Fruit fly (Drosophila melanogaster) whole organism, prepupa: ENCODE results near the gene p53.
A peak's percentile ranks its signal among the peaks of the same experiment; 100 is the strongest.

Source experiments
- Blimp-1 ChIP-seq: fragments of 200-800 bp; sonication (Bioruptor generic); optimal IDR thresholded peaks from 3 replicates; lab custom pipeline; 2017; ENCODE audit warnings: missing biosample characterization, missing genetic modification characterization, mild to moderate bottlenecking, moderate library complexity, missing genetic modification reagents
- CG10631 ChIP-seq: fragments of 200-800 bp; sonication (Bioruptor generic); optimal IDR thresholded peaks from 2 replicates; lab custom pipeline; 2016; ENCODE audit warnings: missing biosample characterization, missing genetic modification characterization
- CG10669 ChIP-seq: fragments of 200-800 bp; sonication (Bioruptor generic); optimal IDR thresholded peaks from 3 replicates; lab custom pipeline; 2018; ENCODE audit warnings: missing biosample characterization, mild to moderate bottlenecking, missing genetic modification characterization, moderate library complexity
- CG11762 ChIP-seq: fragments of 200-800 bp; sonication (Bioruptor generic); optimal IDR thresholded peaks from 3 replicates; lab custom pipeline; 2016; ENCODE audit warnings: missing biosample characterization, missing genetic modification characterization; ENCODE audit not compliant: insufficient read depth
- CG15336 ChIP-seq: fragments of 200-800 bp; sonication (Bioruptor generic); IDR thresholded peaks from 2 replicates; pipeline ENCODE4 v1.3.6; 2022; ENCODE audit warnings: missing biosample characterization, missing genetic modification characterization
- CG16779 ChIP-seq: fragments of 200-800 bp; sonication (Bioruptor generic); optimal IDR thresholded peaks from 3 replicates; lab custom pipeline; 2017; ENCODE audit warnings: missing biosample characterization, mild to moderate bottlenecking, missing genetic modification characterization
- CG3032 ChIP-seq: fragments of 200-800 bp; optimal IDR thresholded peaks from 2 replicates; lab custom pipeline; 2019; ENCODE audit warnings: missing biosample characterization, mild to moderate bottlenecking, missing genetic modification characterization, moderate library complexity
- CG31627 ChIP-seq: fragments of 200-800 bp; sonication (Bioruptor generic); optimal IDR thresholded peaks from 3 replicates; lab custom pipeline; 2016; ENCODE audit warnings: missing biosample characterization, missing genetic modification characterization
- CG32006 ChIP-seq: fragments of 200-800 bp; sonication (Bioruptor generic); optimal IDR thresholded peaks from 3 replicates; lab custom pipeline; 2017; ENCODE audit warnings: missing biosample characterization, mild to moderate bottlenecking, missing genetic modification characterization
- CG4318 ChIP-seq: fragments of 200-800 bp; sonication (Bioruptor generic); optimal IDR thresholded peaks from 3 replicates; lab custom pipeline; 2017; ENCODE audit warnings: missing biosample characterization, mild to moderate bottlenecking, missing genetic modification characterization
- CG6163 ChIP-seq: fragments of 200-800 bp; sonication (Bioruptor generic); IDR thresholded peaks from 3 replicates; pipeline ENCODE4 v1.3.6; 2022; ENCODE audit warnings: missing biosample characterization, missing genetic modification characterization
- CG6854 ChIP-seq: fragments of 200-800 bp; sonication (Bioruptor generic); optimal IDR thresholded peaks from 2 replicates; lab custom pipeline; 2017; ENCODE audit warnings: missing biosample characterization, mild to moderate bottlenecking, missing genetic modification characterization
- CG7368 ChIP-seq: fragments of 200-800 bp; sonication (Bioruptor generic); optimal IDR thresholded peaks from 3 replicates; lab custom pipeline; 2016; ENCODE audit warnings: missing biosample characterization, missing genetic modification characterization
- CG8119 ChIP-seq: fragments of 200-800 bp; sonication (Bioruptor generic); IDR thresholded peaks from 3 replicates; pipeline ENCODE4 v1.3.6; 2022; ENCODE audit warnings: missing biosample characterization, missing genetic modification characterization
- CG8632 ChIP-seq: fragments of 200-800 bp; sonication (Bioruptor generic); optimal IDR thresholded peaks from 3 replicates; lab custom pipeline; 2016; ENCODE audit warnings: missing biosample characterization, missing genetic modification characterization
- CG9139 ChIP-seq: fragments of 200-800 bp; sonication (Bioruptor generic); optimal IDR thresholded peaks from 3 replicates; lab custom pipeline; 2017; ENCODE audit warnings: missing biosample characterization, mild to moderate bottlenecking, missing genetic modification characterization
- Eip78C ChIP-seq: fragments of 200-800 bp; sonication (Bioruptor generic); peaks from one replicate; lab custom pipeline; 2016; ENCODE audit warnings: missing biosample characterization, missing genetic modification characterization
- Eip93F ChIP-seq: fragments of 200-800 bp; sonication (Bioruptor generic); optimal IDR thresholded peaks from 2 replicates; lab custom pipeline; 2016; ENCODE audit warnings: missing biosample characterization, mild to moderate bottlenecking, missing genetic modification characterization
- Ets21C ChIP-seq: fragments of 200-800 bp; sonication (Bioruptor generic); optimal IDR thresholded peaks from 3 replicates; lab custom pipeline; 2016; ENCODE audit warnings: missing biosample characterization, missing genetic modification characterization
- Gug ChIP-seq: fragments of 200-800 bp; sonication (Bioruptor generic); IDR thresholded peaks from 2 replicates; pipeline ENCODE4 v1.3.6; 2022; ENCODE audit warnings: missing biosample characterization, missing genetic modification characterization
- Hr39 ChIP-seq: fragments of 200-800 bp; sonication (Bioruptor generic); optimal IDR thresholded peaks from 2 replicates; lab custom pipeline; 2016; ENCODE audit warnings: missing biosample characterization, missing genetic modification characterization
- Hr4 ChIP-seq: fragments of 200-800 bp; sonication (Bioruptor generic); optimal IDR thresholded peaks from 3 replicates; lab custom pipeline; 2016; ENCODE audit warnings: missing biosample characterization, missing genetic modification characterization
- Lpt ChIP-seq: fragments of 200-800 bp; sonication (Bioruptor generic); optimal IDR thresholded peaks from 3 replicates; lab custom pipeline; 2016; ENCODE audit warnings: missing biosample characterization, missing genetic modification characterization
- Met ChIP-seq: fragments of 200-800 bp; sonication (Bioruptor generic); optimal IDR thresholded peaks from 3 replicates; lab custom pipeline; 2016; ENCODE audit warnings: missing biosample characterization, missing genetic modification characterization
- OdsH ChIP-seq: fragments of 200-800 bp; sonication (Bioruptor generic); optimal IDR thresholded peaks from 3 replicates; lab custom pipeline; 2016; ENCODE audit warnings: missing biosample characterization, missing genetic modification characterization
- Smox ChIP-seq: fragments of 200-800 bp; sonication (Bioruptor generic); optimal IDR thresholded peaks from 3 replicates; lab custom pipeline; 2016; ENCODE audit warnings: missing biosample characterization, missing genetic modification characterization
- Sox102F ChIP-seq: fragments of 200-800 bp; sonication (Bioruptor generic); optimal IDR thresholded peaks from 2 replicates; lab custom pipeline; 2016; ENCODE audit warnings: missing biosample characterization, mild to moderate bottlenecking, missing genetic modification characterization
- Sox14 ChIP-seq: fragments of 200-800 bp; sonication (Bioruptor generic); optimal IDR thresholded peaks from 3 replicates; lab custom pipeline; 2016; ENCODE audit warnings: missing biosample characterization, missing genetic modification characterization
- Sox15 ChIP-seq: fragments of 200-800 bp; sonication (Bioruptor generic); optimal IDR thresholded peaks from 3 replicates; lab custom pipeline; 2016; ENCODE audit warnings: missing biosample characterization, missing genetic modification characterization
- achi ChIP-seq: fragments of 200-800 bp; sonication (Bioruptor generic); optimal IDR thresholded peaks from 3 replicates; lab custom pipeline; 2016; ENCODE audit warnings: missing biosample characterization, missing genetic modification characterization
- acj6 ChIP-seq: fragments of 200-800 bp; sonication (Bioruptor generic); optimal IDR thresholded peaks from 3 replicates; lab custom pipeline; 2016; ENCODE audit warnings: missing biosample characterization, missing genetic modification characterization
- cyc ChIP-seq: fragments of 200-800 bp; sonication (Bioruptor generic); optimal IDR thresholded peaks from 3 replicates; lab custom pipeline; 2016; ENCODE audit warnings: missing biosample characterization, missing genetic modification characterization
- dac ChIP-seq: fragments of 200-800 bp; sonication (Bioruptor generic); optimal IDR thresholded peaks from 2 replicates; lab custom pipeline; 2017; ENCODE audit warnings: missing biosample characterization, mild to moderate bottlenecking, missing genetic modification characterization
- dsx ChIP-seq: fragments of 200-800 bp; optimal IDR thresholded peaks from 3 replicates; lab custom pipeline; 2019; ENCODE audit warnings: missing biosample characterization, mild to moderate bottlenecking, missing genetic modification characterization, moderate library complexity; ENCODE audit not compliant: poor library complexity, severe bottlenecking
- eg ChIP-seq: fragments of 200-800 bp; sonication (Bioruptor generic); IDR thresholded peaks from 3 replicates; pipeline ENCODE4 v1.3.6; 2022; ENCODE audit warnings: missing biosample characterization, missing genetic modification characterization
- esn ChIP-seq: fragments of 200-800 bp; sonication (Bioruptor generic); optimal IDR thresholded peaks from 2 replicates; lab custom pipeline; 2016; ENCODE audit warnings: missing biosample characterization, mild to moderate bottlenecking, missing genetic modification characterization, moderate library complexity
- fd59A ChIP-seq: fragments of 200-800 bp; sonication (Bioruptor generic); optimal IDR thresholded peaks from 2 replicates; lab custom pipeline; 2017; ENCODE audit warnings: missing biosample characterization, mild to moderate bottlenecking, missing genetic modification characterization, missing genetic modification reagents
- fd85E ChIP-seq: fragments of 200-800 bp; sonication (Bioruptor generic); optimal IDR thresholded peaks from 3 replicates; lab custom pipeline; 2016; ENCODE audit warnings: missing biosample characterization, missing genetic modification characterization
- fkh ChIP-seq: fragments of 200-800 bp; sonication (Bioruptor generic); optimal IDR thresholded peaks from 3 replicates; lab custom pipeline; 2017; ENCODE audit warnings: missing biosample characterization, mild to moderate bottlenecking, missing genetic modification characterization, moderate library complexity
- lz ChIP-seq: fragments of 200-800 bp; sonication (Bioruptor generic); optimal IDR thresholded peaks from 3 replicates; lab custom pipeline; 2016; ENCODE audit warnings: missing biosample characterization, missing genetic modification characterization
- pdm3 ChIP-seq: fragments of 200-800 bp; sonication (Bioruptor generic); optimal IDR thresholded peaks from 3 replicates; lab custom pipeline; 2016; ENCODE audit warnings: missing biosample characterization, missing genetic modification characterization
- spab ChIP-seq: fragments of 200-800 bp; sonication (Bioruptor generic); optimal IDR thresholded peaks from 2 replicates; lab custom pipeline; 2017; ENCODE audit warnings: missing biosample characterization, mild to moderate bottlenecking, missing genetic modification characterization, missing genetic modification reagents
- ss ChIP-seq, 2 experiments: fragments of 200-800 bp; sonication (Bioruptor generic); optimal IDR thresholded peaks; 2 replicates in 1 of 2; 3 replicates in 1 of 2; lab custom pipeline; 2017 to 2018; ENCODE audit warnings: mild to moderate bottlenecking in 2 of 2, missing biosample characterization in 2 of 2, missing genetic modification characterization in 2 of 2, moderate library complexity in 1 of 2
- svp ChIP-seq: fragments of 200-800 bp; sonication (Bioruptor generic); peaks from one replicate; lab custom pipeline; 2016; ENCODE audit warnings: missing biosample characterization, missing genetic modification characterization
- vri ChIP-seq: fragments of 200-800 bp; sonication (Bioruptor generic); optimal IDR thresholded peaks from 3 replicates; lab custom pipeline; 2016; ENCODE audit warnings: missing biosample characterization, mild to moderate bottlenecking, missing genetic modification characterization

Gene p53

dm6 chr3R:23053135-23053730 is 649 bp downstream of the p53 start:
- no peak for TF ChIP-seq fkh (GFP tag; lab: Kevin White, UChicago)
- TF ChIP-seq Hr4 (GFP tag; lab: Kevin White, UChicago): no peak
- no peak for TF ChIP-seq Sox14
- TF ChIP-seq CG16779 (tag; lab: Kevin White, UChicago): no peak
- no peak for TF ChIP-seq CG15336 (GFP tag; lab: Robert Waterston, UW)
- no peak for TF ChIP-seq Sox102F (GFP tag; lab: Kevin White, UChicago)
- no peak for TF ChIP-seq dsx (GFP tag; lab: Kevin White, UChicago)
- TF ChIP-seq Smox (GFP tag; lab: Kevin White, UChicago): no peak
- no peak for TF ChIP-seq achi (GFP tag; lab: Kevin White, UChicago)
- no peak for TF ChIP-seq Eip93F
- no peak for TF ChIP-seq CG6163 (GFP tag; lab: Robert Waterston, UW)
- no peak for TF ChIP-seq dac (GFP tag; lab: Kevin White, UChicago)

dm6 chr3R:23051639-23052125 is 2.2 kb downstream of the p53 start, which contains the start of gene Gr94a:
Gene Gr94a (plus strand): TSS chr3R:23051689.
- TF ChIP-seq CG7368 (GFP tag; lab: Kevin White, UChicago) (no peak), Ets21C (no peak), cyc (GFP tag; lab: Kevin White, UChicago) (no peak), ss (GFP tag; optimal IDR thresholded peaks at IDR 0.05; lab: Kevin White, UChicago) (no peak), Sox102F (GFP tag; lab: Kevin White, UChicago) (no peak), eg (no peak), Eip78C (no peak), CG10669 (GFP tag; lab: Kevin White, UChicago) (no peak), CG6854 (GFP tag; lab: Kevin White, UChicago) (no peak), achi (GFP tag; lab: Kevin White, UChicago) (no peak), fkh (GFP tag; lab: Kevin White, UChicago) (no peak), Smox (GFP tag; lab: Kevin White, UChicago) (no peak), svp (GFP tag; lab: Kevin White, UChicago) (no peak), CG16779 (tag; lab: Kevin White, UChicago) (no peak), CG32006 (no peak), CG11762 (no peak), Hr39 (GFP tag; lab: Kevin White, UChicago) (no peak), vri (GFP tag; lab: Kevin White, UChicago) (no peak), dac (GFP tag; lab: Kevin White, UChicago) (no peak), CG8119 (GFP tag; lab: Robert Waterston, UW) (no peak)

- peak; percentile 67 for TF ChIP-seq fkh (GFP tag; lab: Kevin White, UChicago)
- TF ChIP-seq fd85E (GFP tag; lab: Kevin White, UChicago): no peak
- TF ChIP-seq fd59A: peak; percentile 73
- TF ChIP-seq pdm3 (GFP tag; lab: Kevin White, UChicago): peak; percentile 89
- TF ChIP-seq Smox (GFP tag; lab: Kevin White, UChicago): peak; percentile 85
- peak; percentile 89 for TF ChIP-seq OdsH (GFP tag; lab: Kevin White, UChicago)
- TF ChIP-seq CG3032 (tag; lab: Kevin White, UChicago): peak; percentile 87
- peak; percentile 88 for TF ChIP-seq lz (GFP tag; lab: Kevin White, UChicago)
- peak; percentile 78 for TF ChIP-seq spab (GFP tag; lab: Kevin White, UChicago)
- TF ChIP-seq dac (GFP tag; lab: Kevin White, UChicago): peak; percentile 72
- TF ChIP-seq CG4318 (GFP tag; lab: Kevin White, UChicago): peak; percentile 87
- TF ChIP-seq Sox102F (GFP tag; lab: Kevin White, UChicago): peak; percentile 74
- TF ChIP-seq Sox15: peak; percentile 74
- TF ChIP-seq CG10631 (GFP tag; lab: Kevin White, UChicago): peak; percentile 87
- peak; percentile 89 for TF ChIP-seq achi (GFP tag; lab: Kevin White, UChicago)
- TF ChIP-seq CG8632 (GFP tag; lab: Kevin White, UChicago): peak; percentile 85
- TF ChIP-seq Gug (GFP tag; lab: Robert Waterston, UW): peak; percentile 77
- peak; percentile 72 for TF ChIP-seq Blimp-1 (GFP tag; lab: Kevin White, UChicago)
- TF ChIP-seq vri (GFP tag; lab: Kevin White, UChicago): peak; percentile 63
- TF ChIP-seq Lpt (GFP tag; lab: Kevin White, UChicago): peak; percentile 78
- peak; percentile 85 for TF ChIP-seq CG31627 (GFP tag; lab: Kevin White, UChicago)
- peak; percentile 83 for TF ChIP-seq cyc (GFP tag; lab: Kevin White, UChicago)
- peak; percentile 91 for TF ChIP-seq Met (GFP tag; lab: Kevin White, UChicago)
- TF ChIP-seq acj6 (GFP tag; lab: Kevin White, UChicago): peak; percentile 85
- TF ChIP-seq CG16779 (tag; lab: Kevin White, UChicago): peak; percentile 36
- TF ChIP-seq esn: peak; percentile 94
- TF ChIP-seq CG9139 (GFP tag; lab: Kevin White, UChicago): peak; percentile 64
- peak; percentile 68; the same call in 2 of the 3 replicates for TF ChIP-seq CG6163 (GFP tag; lab: Robert Waterston, UW)
Observed at dm6 chr3R:23048690-23049118, 5.2 kb downstream of the p53 start.
